Worm (Caenorhabditis elegans): Measurements from ENCODE around the gene F35C11.7.

DNA sequence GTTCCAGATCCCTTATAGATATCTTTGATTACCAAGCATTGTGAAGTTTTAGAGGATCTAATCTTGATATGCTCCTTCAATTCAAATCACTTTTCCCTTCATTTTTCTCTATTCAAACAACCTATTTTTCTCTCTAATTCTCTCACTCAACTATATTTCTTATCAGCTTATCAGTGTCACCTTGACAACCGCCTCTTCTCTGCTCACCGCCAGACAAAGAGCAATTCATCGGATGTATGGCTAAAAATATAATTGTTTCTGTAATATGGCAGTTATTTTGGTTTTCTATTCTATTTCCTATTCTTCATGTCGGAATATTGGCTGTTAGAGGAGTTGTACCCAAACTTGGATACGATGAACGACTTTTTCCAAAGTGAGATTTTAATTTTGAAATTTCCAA, 6.4 kb upstream of the F35C11.7 start:
- TF ChIP-seq nhr-11 (tag; optimal IDR thresholded peaks at IDR 0.05): no peak
- TF ChIP-seq aly-2 (tag; optimal IDR thresholded peaks at IDR 0.05): no peak
- TF ChIP-seq F13H6.1 (tag; optimal IDR thresholded peaks at IDR 0.05): no peak
- TF ChIP-seq lsy-2 (tag; optimal IDR thresholded peaks at IDR 0.05): no peak
- no peak for TF ChIP-seq elt-1 (tag; optimal IDR thresholded peaks at IDR 0.05)
- TF ChIP-seq mdl-1 (tag; optimal IDR thresholded peaks at IDR 0.05): no peak
- TF ChIP-seq egl-27 (tag; optimal IDR thresholded peaks at IDR 0.05): no peak
- no peak for TF ChIP-seq ceh-82 (tag; optimal IDR thresholded peaks at IDR 0.05)
- TF ChIP-seq snpc-4 (tag; optimal IDR thresholded peaks at IDR 0.05): no peak
- TF ChIP-seq crh-2 (tag; optimal IDR thresholded peaks at IDR 0.05): no peak
- no peak for TF ChIP-seq unc-39 (tag; optimal IDR thresholded peaks at IDR 0.05)
- no peak for TF ChIP-seq unc-62 (GFP tag; optimal IDR thresholded peaks at IDR 0.05)
- TF ChIP-seq R02D3.7 (tag; optimal IDR thresholded peaks at IDR 0.05): no peak

Data from whole organism, L2 larva.